Worm (Caenorhabditis elegans): ENCODE measurements around the gene F54D5.2.

Gene F54D5.2

DNA sequence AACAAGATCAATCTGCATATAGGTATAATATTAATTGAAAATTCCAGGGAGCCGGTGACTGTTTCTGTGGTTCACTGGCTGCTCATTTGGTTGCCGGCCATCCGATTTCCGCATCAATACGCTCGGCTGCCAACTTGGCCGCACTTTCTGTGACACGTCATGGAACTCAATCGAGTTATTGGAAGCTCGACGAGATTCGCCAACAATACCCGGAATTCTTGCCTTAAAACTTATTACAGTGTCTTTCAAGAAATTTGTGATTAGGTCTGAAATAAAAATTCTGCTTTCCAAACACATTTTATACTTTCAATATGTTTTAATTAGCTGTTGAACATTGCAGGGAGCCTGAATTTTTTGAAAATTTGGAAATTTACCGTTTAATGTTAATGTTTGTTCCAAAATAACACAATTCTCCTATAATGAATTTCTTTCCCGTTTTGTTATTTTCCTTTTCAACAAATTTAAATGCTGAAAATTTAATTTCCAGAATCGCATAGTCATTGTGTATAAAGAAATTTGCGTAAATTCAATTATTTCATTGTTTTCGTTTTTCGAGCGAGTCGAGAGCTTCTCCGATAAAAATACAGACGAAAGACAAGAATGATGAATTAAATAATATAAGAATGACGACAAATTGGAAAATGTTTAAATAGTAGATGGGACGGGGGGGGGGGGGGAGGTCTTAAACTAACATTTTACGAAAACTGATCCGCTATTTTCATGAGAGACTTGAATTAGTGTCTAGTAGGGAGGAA lies 41.3 kb downstream of the F54D5.2 start (continued):
- TF ChIP-seq nhr-48 (tag; optimal IDR thresholded peaks at IDR 0.05) (no peak), ceh-62 (tag; optimal IDR thresholded peaks at IDR 0.05) (no peak), php-3 (GFP tag; IDR thresholded peaks at IDR 0.05) (no peak), pqm-1 (tag; optimal IDR thresholded peaks at IDR 0.05) (no peak), ZK337.2 (GFP tag; IDR thresholded peaks at IDR 0.05) (no peak), mxl-3 (GFP tag; optimal IDR thresholded peaks at IDR 0.05) (no peak), hlh-11 (tag; optimal IDR thresholded peaks at IDR 0.05) (no peak), hif-1 (tag; optimal IDR thresholded peaks at IDR 0.05) (no peak), aha-1 (tag) (peak; percentile 95), sdz-12 (GFP tag; optimal IDR thresholded peaks at IDR 0.05) (no peak), ceh-20 (GFP tag; IDR thresholded peaks at IDR 0.05) (no peak), zfp-3 (GFP tag; conservative IDR thresholded peaks at IDR 0.05) (no peak)

DNA sequence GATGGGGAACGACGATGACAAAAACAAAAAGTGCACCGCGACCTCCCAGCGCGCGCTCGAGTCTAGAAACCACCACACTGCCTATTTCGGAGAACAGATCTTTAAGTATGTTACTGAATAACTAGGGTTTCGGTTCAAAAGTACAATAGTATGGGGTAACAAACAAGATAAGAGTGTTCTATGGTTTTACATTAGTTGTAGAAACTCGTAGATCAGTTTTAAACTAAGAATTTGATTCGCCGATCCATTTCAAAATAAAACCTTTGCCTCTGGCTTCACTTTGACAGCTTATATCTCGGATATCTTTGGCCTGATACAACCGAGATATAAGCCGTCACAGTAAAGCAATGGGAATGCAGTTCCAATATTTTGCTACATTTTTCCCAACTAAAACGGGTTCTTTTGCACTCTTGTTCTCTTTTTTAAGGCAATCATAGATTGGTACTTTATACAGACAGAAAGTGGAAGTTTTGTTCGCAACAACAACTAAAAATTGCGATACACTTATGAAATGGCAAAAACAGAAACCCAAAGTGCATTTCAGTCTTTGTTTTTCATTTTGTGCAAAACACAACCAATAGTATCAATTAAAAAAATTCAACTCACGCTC lies 43.5 kb downstream of the F54D5.2 start:
- TF ChIP-seq unc-62 (GFP tag; optimal IDR thresholded peaks at IDR 0.05 in 1 of 2), result peak in 1 of 2 experiments; percentile 97
- no peak for TF ChIP-seq unc-62 (tag; optimal IDR thresholded peaks at IDR 0.05)
- TF ChIP-seq snpc-1.2 (GFP tag; IDR thresholded peaks at IDR 0.05), result 0 out of 2 replicates have a peak, but pooled peaks have one; percentile 32
- TF ChIP-seq zip-2 (tag; optimal IDR thresholded peaks at IDR 0.05), result no peak
- TF ChIP-seq D1046.2 (GFP tag; IDR thresholded peaks at IDR 0.05), result no peak
- no peak for TF ChIP-seq nhr-6 (tag; optimal IDR thresholded peaks at IDR 0.05)
- TF ChIP-seq aha-1 (tag), result peak; percentile 25

DNA sequence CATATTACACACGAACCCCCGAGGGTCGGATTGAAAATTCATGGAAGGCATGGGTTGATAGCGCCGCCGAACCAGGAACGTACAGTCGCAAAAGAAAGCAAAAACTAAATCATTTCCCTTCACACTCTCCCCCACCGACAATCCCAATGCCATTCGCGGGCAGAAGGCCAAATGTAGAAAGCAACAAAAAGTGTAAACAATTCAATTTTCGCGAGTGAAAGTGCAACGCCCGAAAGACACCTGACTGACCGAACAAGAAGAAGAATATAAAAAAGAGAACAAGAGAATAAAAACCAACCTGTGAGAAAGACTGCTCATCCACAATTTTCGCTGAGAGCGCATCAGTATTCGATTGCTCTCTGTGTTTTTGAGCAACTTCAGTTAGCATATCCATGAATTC lies 44.7 kb downstream of the F54D5.2 start:
- TF ChIP-seq lin-1 (GFP tag; IDR thresholded peaks at IDR 0.05) (no peak), sdz-12 (GFP tag; optimal IDR thresholded peaks at IDR 0.05) (no peak), cey-2 (tag; optimal IDR thresholded peaks at IDR 0.05; ENCODE audit: borderline replicate concordance, insufficient read depth) (no peak), madf-9 (GFP tag; conservative IDR thresholded peaks at IDR 0.05) (no peak), mep-1 (tag; optimal IDR thresholded peaks at IDR 0.05) (peak; percentile 82), daf-19 (GFP tag; conservative IDR thresholded peaks at IDR 0.05) (no peak), snpc-4 (tag; optimal IDR thresholded peaks at IDR 0.05) (no peak), nhr-102 (tag; optimal IDR thresholded peaks at IDR 0.05) (no peak), mxl-2 (GFP tag; conservative IDR thresholded peaks at IDR 0.05) (no peak), nhr-28 (tag; optimal IDR thresholded peaks at IDR 0.05) (peak; percentile 67), mxl-3 (GFP tag; optimal IDR thresholded peaks at IDR 0.05) (peak; percentile 21), ZK337.2 (GFP tag; IDR thresholded peaks at IDR 0.05) (no peak), lir-3 (tag; optimal IDR thresholded peaks at IDR 0.05) (no peak), nhr-10 (tag; optimal IDR thresholded peaks at IDR 0.05) (peak; percentile 32), egl-27 (tag; optimal IDR thresholded peaks at IDR 0.05) (no peak), unc-39 (tag; optimal IDR thresholded peaks at IDR 0.05) (no peak), ctbp-1 (GFP tag; IDR thresholded peaks at IDR 0.05) (no peak), dmd-8 (GFP tag; IDR thresholded peaks at IDR 0.05) (no peak), ztf-7 (tag; optimal IDR thresholded peaks at IDR 0.05) (no peak), ztf-11 (tag; optimal IDR thresholded peaks at IDR 0.05) (no peak), hmg-1.1 (GFP tag; IDR thresholded peaks at IDR 0.05) (0 out of 2 replicates have a peak, but pooled peaks have one; percentile 10), ama-1 (optimal IDR thresholded peaks at IDR 0.05) (peak; percentile 90), ceh-44 (GFP tag; IDR thresholded peaks at IDR 0.05) (no peak), Y105C5A.15 (GFP tag; IDR thresholded peaks at IDR 0.05) (no peak), nhr-42 (GFP tag; IDR thresholded peaks at IDR 0.05) (no peak), F44E2.7 (GFP tag; IDR thresholded peaks at IDR 0.05) (no peak), dve-1 (tag; optimal IDR thresholded peaks at IDR 0.05; ENCODE audit: insufficient read depth) (no peak), dmd-6 (GFP tag; IDR thresholded peaks at IDR 0.05) (peak; percentile 16; the same call in 1 of the 2 replicates), aly-2 (tag; optimal IDR thresholded peaks at IDR 0.05) (peak; percentile 38), nhr-76 (tag; optimal IDR thresholded peaks at IDR 0.05) (no peak), unc-62 (GFP tag; optimal IDR thresholded peaks at IDR 0.05 in 1 of 2) (peak in 1 of 2 experiments; percentile 13), unc-62 (tag; optimal IDR thresholded peaks at IDR 0.05) (no peak), Y5F2A.4 (GFP tag; optimal IDR thresholded peaks at IDR 0.05) (no peak), Y75B8A.6 (GFP tag; IDR thresholded peaks at IDR 0.05) (no peak)
